Worm (Caenorhabditis elegans): ENCODE results near the gene spr-3.

The spr-3 gene

DNA sequence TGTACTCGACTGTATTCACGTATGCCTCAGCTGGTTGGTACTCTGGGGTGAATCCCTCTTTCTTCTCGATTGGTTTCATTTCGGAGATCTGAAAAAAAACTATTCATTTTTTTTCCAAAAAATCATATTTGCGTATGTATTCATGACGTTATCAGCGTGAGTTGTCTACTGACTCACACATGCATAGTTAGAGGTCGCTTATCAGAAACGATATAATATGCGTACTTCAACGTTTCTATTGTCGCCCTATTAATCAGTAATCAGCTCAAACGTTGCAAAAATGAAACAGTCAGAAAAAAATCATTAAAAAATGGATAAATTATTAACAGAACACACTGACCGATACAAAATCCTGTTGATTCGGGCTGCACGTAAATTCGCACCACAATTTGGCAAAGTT lies 35.4 kb upstream of the spr-3 start (continued):
- no peak for TF ChIP-seq duxl-1 (tag; optimal IDR thresholded peaks at IDR 0.05; ENCODE audit: poor library complexity)
- TF ChIP-seq zfp-2 (tag; optimal IDR thresholded peaks at IDR 0.05): no peak
- no peak for TF ChIP-seq mxl-2 (GFP tag; conservative IDR thresholded peaks at IDR 0.05)

DNA sequence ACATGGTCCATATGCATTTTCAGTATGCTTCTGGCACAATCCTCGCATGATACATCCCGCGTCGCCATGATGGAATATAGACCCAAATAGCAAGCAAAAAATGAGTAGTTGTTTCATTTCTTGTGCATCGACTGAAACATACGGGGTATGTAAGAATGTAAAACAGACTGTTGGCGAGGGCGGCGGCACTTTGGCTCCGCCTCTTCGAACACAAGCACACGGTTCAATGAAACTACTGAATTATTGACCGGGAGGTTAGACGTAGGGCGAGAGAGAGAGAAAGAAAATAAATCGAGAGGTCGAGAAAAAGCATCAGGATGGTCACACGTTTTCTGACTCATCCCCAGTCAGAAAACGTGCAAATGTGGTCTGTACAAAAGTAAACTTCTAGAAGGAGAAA lies 33.9 kb upstream of the spr-3 start:
- no peak for TF ChIP-seq daf-19 (GFP tag; conservative IDR thresholded peaks at IDR 0.05)
- TF ChIP-seq hlh-30 (tag; optimal IDR thresholded peaks at IDR 0.05; ENCODE audit: insufficient read depth): peak; percentile 46
- TF ChIP-seq hlh-11 (tag; optimal IDR thresholded peaks at IDR 0.05): peak; percentile 44
- TF ChIP-seq nhr-28 (tag; optimal IDR thresholded peaks at IDR 0.05): peak; percentile 15
- no peak for TF ChIP-seq aly-2 (tag; optimal IDR thresholded peaks at IDR 0.05)
- peak; percentile 90 for TF ChIP-seq aha-1 (tag)

DNA sequence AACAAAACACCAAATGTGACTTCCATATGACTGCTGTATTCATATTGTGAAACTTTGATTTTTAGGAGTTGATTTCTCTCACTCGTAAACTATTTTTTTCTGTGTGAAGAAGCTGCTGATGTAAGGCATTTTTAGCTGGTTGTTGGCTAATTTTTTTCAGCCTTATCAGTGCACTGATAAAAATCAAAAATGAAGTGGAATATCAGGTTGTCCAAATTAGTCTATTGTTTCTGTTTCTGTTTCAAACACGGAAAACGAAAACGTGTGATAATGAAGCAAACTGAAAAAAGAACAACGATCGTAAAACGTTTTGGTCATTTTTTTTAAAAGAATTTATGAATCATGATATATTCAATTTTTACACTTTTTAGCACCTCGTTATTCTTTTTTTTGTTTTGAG lies 33.1 kb upstream of the spr-3 start:
- TF ChIP-seq nhr-28 (tag; optimal IDR thresholded peaks at IDR 0.05) (peak; percentile 70), ceh-32 (tag; optimal IDR thresholded peaks at IDR 0.05; ENCODE audit: poor library complexity) (no peak), gei-8 (GFP tag; optimal IDR thresholded peaks at IDR 0.05) (no peak), fos-1 (tag; optimal IDR thresholded peaks at IDR 0.05) (no peak), hlh-11 (tag; optimal IDR thresholded peaks at IDR 0.05) (peak; percentile 62), daf-16 (GFP tag; optimal IDR thresholded peaks at IDR 0.05) (no peak), daf-16 (tag; optimal IDR thresholded peaks at IDR 0.05) (peak; percentile 65), php-3 (GFP tag; IDR thresholded peaks at IDR 0.05) (no peak), nhr-77 (tag; optimal IDR thresholded peaks at IDR 0.05) (peak; percentile 9), dmd-6 (GFP tag; IDR thresholded peaks at IDR 0.05) (peak; percentile 36), ceh-28 (tag; optimal IDR thresholded peaks at IDR 0.05) (no peak), dpl-1 (GFP tag; optimal IDR thresholded peaks at IDR 0.05) (no peak), nhr-237 (tag; optimal IDR thresholded peaks at IDR 0.05) (no peak), daf-12 (tag; optimal IDR thresholded peaks at IDR 0.05) (no peak), Y75B8A.6 (GFP tag; IDR thresholded peaks at IDR 0.05) (no peak), duxl-1 (tag; optimal IDR thresholded peaks at IDR 0.05; ENCODE audit: poor library complexity) (no peak), vab-7 (GFP tag; IDR thresholded peaks at IDR 0.05) (no peak), pqm-1 (tag; optimal IDR thresholded peaks at IDR 0.05) (peak; percentile 90), dve-1 (tag; optimal IDR thresholded peaks at IDR 0.05; ENCODE audit: insufficient read depth) (peak; percentile 55)

DNA sequence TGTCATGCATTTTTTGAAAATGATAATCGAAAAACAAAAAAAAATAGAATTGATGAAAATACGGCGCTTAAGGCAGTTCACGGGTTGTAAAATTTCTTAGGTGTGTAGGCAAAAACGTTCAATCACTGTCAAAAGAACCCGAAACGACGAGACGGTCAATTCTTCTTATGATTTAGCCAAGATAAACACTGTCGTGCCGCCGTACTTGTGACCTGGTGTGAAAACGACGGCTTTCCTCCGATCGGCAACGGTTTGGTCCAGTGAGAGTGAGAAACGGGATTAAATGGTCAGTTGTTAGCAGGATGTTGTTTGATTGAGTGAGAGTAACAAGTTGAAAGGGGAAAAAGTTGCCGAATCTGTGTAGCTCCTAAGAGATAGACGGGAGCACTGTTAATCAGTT lies 29.8 kb upstream of the spr-3 start:
- TF ChIP-seq nhr-28 (tag; optimal IDR thresholded peaks at IDR 0.05) (peak; percentile 7), aha-1 (tag) (peak; percentile 15), lin-15B (tag; optimal IDR thresholded peaks at IDR 0.05) (no peak), unc-130 (GFP tag; optimal IDR thresholded peaks at IDR 0.05) (no peak), ctbp-1 (GFP tag; IDR thresholded peaks at IDR 0.05) (no peak), hlh-30 (tag; optimal IDR thresholded peaks at IDR 0.05; ENCODE audit: insufficient read depth) (peak; percentile 62), mes-2 (tag; optimal IDR thresholded peaks at IDR 0.05; ENCODE audit: poor library complexity, severe bottlenecking) (no peak), dmd-9 (GFP tag; IDR thresholded peaks at IDR 0.05) (no peak), ZK337.2 (GFP tag; IDR thresholded peaks at IDR 0.05) (no peak), ztf-11 (tag; optimal IDR thresholded peaks at IDR 0.05) (no peak)

DNA sequence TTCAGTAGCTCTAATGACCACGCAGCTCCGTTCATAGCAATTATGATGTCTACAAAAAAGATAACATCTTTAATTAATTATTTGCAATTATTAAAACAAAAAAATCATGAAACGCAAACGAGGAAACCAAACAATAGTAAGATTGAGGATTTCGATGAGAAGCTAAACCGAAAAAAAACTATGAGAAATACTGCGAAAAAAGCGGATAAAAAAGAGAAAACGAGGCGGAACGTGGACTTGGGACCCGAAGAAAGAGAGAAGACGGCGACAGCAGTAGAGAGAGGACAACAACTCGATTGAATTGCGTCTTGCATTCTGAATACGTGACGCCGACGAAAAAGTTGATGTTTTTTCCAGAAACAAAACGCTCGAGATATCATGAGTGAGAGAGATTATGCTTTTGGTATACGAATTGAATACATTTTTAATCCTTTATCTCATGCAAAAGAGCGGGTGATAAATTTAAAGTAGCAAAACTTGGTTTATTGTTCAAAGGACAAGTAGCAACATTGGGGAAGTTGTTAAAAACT lies 25.0 kb upstream of the spr-3 start, which contains the start of gene ncr-1:
ncr-1 (minus strand) TSS at position 51 of the 530 bp plus-strand sequence.
- TF ChIP-seq ceh-82 (tag; optimal IDR thresholded peaks at IDR 0.05) (no peak), aha-1 (tag) (peak; percentile 98), nhr-6 (tag; optimal IDR thresholded peaks at IDR 0.05) (no peak), daf-12 (tag; optimal IDR thresholded peaks at IDR 0.05) (no peak), lsy-2 (tag; optimal IDR thresholded peaks at IDR 0.05) (peak in 1 of 2 experiments; percentile 15), hif-1 (tag; optimal IDR thresholded peaks at IDR 0.05) (peak in 1 of 2 experiments; percentile 13), unc-62 (GFP tag; optimal IDR thresholded peaks at IDR 0.05 in 1 of 2) (no peak), unc-62 (tag; optimal IDR thresholded peaks at IDR 0.05) (no peak), nhr-10 (tag; optimal IDR thresholded peaks at IDR 0.05) (no peak), D1046.2 (GFP tag; IDR thresholded peaks at IDR 0.05) (no peak), fkh-10 (GFP tag; optimal IDR thresholded peaks at IDR 0.05) (peak; percentile 52), daf-16 (GFP tag; optimal IDR thresholded peaks at IDR 0.05) (no peak), daf-16 (tag; optimal IDR thresholded peaks at IDR 0.05) (no peak), rbr-2 (tag; optimal IDR thresholded peaks at IDR 0.05) (peak; percentile 12)

All from whole organism, L4 larva.